Worm (Caenorhabditis elegans) whole organism, mixed stage, embryonic: ENCODE data around the gene F42A6.6.
"Not testable (repeated sequence)": the region's sequence is repeated elsewhere in the genome, so short reads cannot be mapped to it uniquely, and the experiment has no call there.

Experiments used
- lin-13 ChIP-seq: fragments of 150-350 bp; optimal IDR thresholded peaks from 2 replicates; lab custom pipeline; 2014; ENCODE audit warnings: missing biosample characterization, missing genetic modification characterization
- mab-5 ChIP-seq: fragments of 150-350 bp; optimal IDR thresholded peaks from 2 replicates; lab custom pipeline; 2014; ENCODE audit warnings: missing biosample characterization, missing genetic modification characterization
- mep-1 ChIP-seq: fragments of 150-350 bp; optimal IDR thresholded peaks from 2 replicates; lab custom pipeline; 2017; ENCODE audit warnings: missing biosample characterization, missing genetic modification reagents, missing genetic modification characterization, inconsistent platforms
- nhr-237 ChIP-seq: fragments of 150-350 bp; optimal IDR thresholded peaks from 2 replicates; lab custom pipeline; 2014; ENCODE audit warnings: missing biosample characterization, missing genetic modification characterization
- snpc-4 ChIP-seq: fragments of 150-350 bp; optimal IDR thresholded peaks from 2 replicates; lab custom pipeline; 2014; ENCODE audit warnings: missing biosample characterization, missing genetic modification characterization
- sptf-1 ChIP-seq: sonication (generic microtip); optimal IDR thresholded peaks from 2 replicates; lab custom pipeline; 2017; ENCODE audit warnings: mild to moderate bottlenecking, missing genetic modification characterization, moderate library complexity, missing compliant biosample characterization
- unc-39 ChIP-seq: fragments of 150-350 bp; optimal IDR thresholded peaks from 2 replicates; lab custom pipeline; 2014; ENCODE audit warnings: missing biosample characterization, missing genetic modification characterization

DNA sequence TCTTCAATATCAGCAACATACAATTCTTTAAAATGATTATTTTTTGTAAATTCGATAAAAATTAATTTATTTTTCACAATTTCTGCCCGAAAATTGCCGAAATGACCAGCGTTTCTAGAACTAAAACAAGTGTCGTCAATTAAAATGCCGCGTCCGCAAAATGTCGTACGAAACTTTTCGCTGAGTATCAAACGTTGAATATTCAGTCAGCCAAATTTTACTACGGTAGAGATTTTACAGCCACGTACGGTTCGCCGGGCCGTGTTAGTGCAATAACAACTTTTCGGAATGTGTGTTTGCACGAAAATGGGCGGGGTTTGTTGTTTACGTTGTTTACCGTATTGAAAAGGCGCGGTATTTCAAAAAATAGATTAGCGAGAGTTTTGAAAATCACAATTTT is 23.4 kb downstream of the F42A6.6 start:
- TF ChIP-seq snpc-4 (tag; lab: Kevin White, UChicago); nhr-237 (tag; lab: Kevin White, UChicago); unc-39 (tag; lab: Kevin White, UChicago); mep-1 (tag; lab: Kevin White, UChicago); mab-5 (tag; lab: Kevin White, UChicago); lin-13; sptf-1 (tag; lab: Kevin White, UChicago): not testable (repeated sequence)
